Worm (Caenorhabditis elegans) whole organism, early embryonic: ENCODE measurements around the gene M176.5.

ENCODE experiments used
- B0310.2 ChIP-seq: sonication (generic microtip); optimal IDR thresholded peaks from 2 replicates; lab custom pipeline; 2016; ENCODE audit warnings: mild to moderate bottlenecking, missing genetic modification characterization, missing compliant biosample characterization
- F13C5.2 ChIP-seq: sonication (generic microtip); optimal IDR thresholded peaks from 2 replicates; lab custom pipeline; 2017; ENCODE audit warnings: mild to moderate bottlenecking, missing genetic modification characterization, inconsistent platforms, missing compliant biosample characterization
- aly-1 ChIP-seq: sonication (generic microtip); optimal IDR thresholded peaks from 2 replicates; lab custom pipeline; 2016; ENCODE audit warnings: missing genetic modification characterization, missing compliant biosample characterization
- ama-1 ChIP-seq: fragments of 150-350 bp; optimal IDR thresholded peaks from 2 replicates; lab custom pipeline; 2014
- ceh-13 ChIP-seq: fragments of 200-800 bp; sonication (Bioruptor generic); optimal IDR thresholded peaks from 2 replicates; lab custom pipeline; 2018; ENCODE audit warnings: mild to moderate bottlenecking, missing genetic modification characterization, missing compliant biosample characterization
- ceh-36 ChIP-seq: sonication (generic microtip); optimal IDR thresholded peaks from 2 replicates; lab custom pipeline; 2016; ENCODE audit warnings: missing genetic modification characterization, inconsistent platforms, missing compliant biosample characterization
- ets-7 ChIP-seq: sonication (generic microtip); optimal IDR thresholded peaks from 2 replicates; lab custom pipeline; 2016; ENCODE audit warnings: missing genotype, missing genetic modification characterization, missing compliant biosample characterization
- flt-1 ChIP-seq: fragments of 200-800 bp; sonication (Bioruptor generic); IDR thresholded peaks from 2 replicates; pipeline ENCODE4 v1.3.6; 2022; ENCODE audit warnings: missing genetic modification characterization, missing compliant biosample characterization
- hmbx-1 ChIP-seq: sonication (generic microtip); optimal IDR thresholded peaks from 2 replicates; lab custom pipeline; 2016; ENCODE audit warnings: mild to moderate bottlenecking, missing genetic modification characterization, missing compliant biosample characterization
- hmg-4 ChIP-seq: fragments of 200-800 bp; sonication (Bioruptor generic); optimal IDR thresholded peaks from 2 replicates; lab custom pipeline; 2018; ENCODE audit warnings: mild to moderate bottlenecking, missing genetic modification characterization, missing compliant biosample characterization
- hnd-1 ChIP-seq: sonication (generic microtip); optimal IDR thresholded peaks from 2 replicates; lab custom pipeline; 2016; ENCODE audit warnings: missing genetic modification characterization, missing compliant biosample characterization
- pes-1 ChIP-seq: fragments of 200-800 bp; sonication (Bioruptor generic); IDR thresholded peaks from 2 replicates; pipeline ENCODE4 v1.3.6; 2022; ENCODE audit warnings: missing genetic modification reagents, missing genetic modification characterization, missing compliant biosample characterization
- scrt-1 ChIP-seq: fragments of 200-800 bp; sonication (Bioruptor generic); IDR thresholded peaks from 2 replicates; pipeline ENCODE4 v1.3.6; 2022; ENCODE audit warnings: missing genetic modification characterization, missing compliant biosample characterization
- sea-1 ChIP-seq: fragments of 200-800 bp; sonication (Bioruptor generic); conservative IDR thresholded peaks from 2 replicates; pipeline ENCODE4 v1.3.6; 2022; ENCODE audit warnings: missing genetic modification characterization, missing compliant biosample characterization
- tbx-11 ChIP-seq: fragments of 200-800 bp; sonication (Bioruptor generic); IDR thresholded peaks from 2 replicates; pipeline ENCODE4 v1.3.6; 2022; ENCODE audit warnings: missing genetic modification characterization, missing compliant biosample characterization
- tbx-37 ChIP-seq: fragments of 200-800 bp; sonication (Bioruptor generic); conservative IDR thresholded peaks from 2 replicates; pipeline ENCODE4 v1.3.6; 2022; ENCODE audit warnings: missing genetic modification reagents, missing genetic modification characterization, missing compliant biosample characterization
- tra-4 ChIP-seq: sonication (generic microtip); optimal IDR thresholded peaks from 2 replicates; lab custom pipeline; 2017; ENCODE audit warnings: missing genetic modification characterization, missing compliant biosample characterization

Gene M176.5

DNA sequence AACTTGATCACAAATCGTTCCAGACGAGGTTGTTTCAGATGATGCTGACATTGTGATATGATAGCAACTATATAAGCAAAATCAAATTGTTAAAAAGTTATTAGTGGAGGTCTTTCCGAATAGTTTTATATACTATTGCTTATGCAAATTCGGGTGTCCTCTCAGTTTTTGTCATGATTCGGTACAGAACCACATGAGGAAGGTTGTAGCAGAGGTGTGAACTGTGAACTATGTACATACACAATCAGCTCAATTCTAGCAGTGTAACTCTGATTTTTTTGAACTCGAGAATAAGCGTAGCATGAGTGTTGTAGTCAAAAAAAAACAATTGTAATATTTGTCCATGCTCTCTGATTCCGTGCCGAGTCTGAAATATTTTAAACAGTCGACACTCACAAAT lies 24.5 kb downstream of the M176.5 start, which contains the start of gene Y51B9A.6:
TSS of gene Y51B9A.6 (minus strand) at position 101 of the 400 bp plus-strand sequence.
- no peak for TF ChIP-seq ama-1
- TF ChIP-seq F13C5.2, result no peak
- no peak for TF ChIP-seq hmbx-1 (tag; lab: Kevin White, UChicago)
- TF ChIP-seq B0310.2 (tag; lab: Kevin White, UChicago), result no peak
- TF ChIP-seq tra-4 (tag; lab: Kevin White, UChicago), result no peak
- TF ChIP-seq scrt-1 (GFP tag; lab: Robert Waterston, UW), result no peak
- no peak for TF ChIP-seq flt-1
- no peak for TF ChIP-seq hmg-4
- TF ChIP-seq tbx-37 (GFP tag; lab: Robert Waterston, UW), result no peak

DNA sequence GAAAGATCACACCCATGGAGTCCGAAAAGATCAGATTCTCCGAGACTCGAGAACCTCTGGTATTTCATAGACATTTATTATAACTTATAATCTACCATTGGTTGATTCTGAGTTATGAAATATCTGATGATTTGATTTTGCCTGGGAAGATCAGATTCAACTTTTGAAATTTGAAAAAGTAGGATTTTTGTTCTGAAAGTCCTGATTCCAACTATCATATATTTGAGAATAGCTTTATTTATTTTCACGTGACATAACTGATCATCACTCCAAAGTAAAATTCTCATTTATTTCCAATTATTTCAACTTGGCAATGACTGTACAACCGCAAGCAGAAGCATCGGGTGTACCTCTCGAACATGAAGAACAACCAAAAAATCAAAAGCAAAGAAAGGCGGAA lies 27.8 kb downstream of the M176.5 start, which contains the start of gene Y51B9A.7:
TSS of gene Y51B9A.7 (plus strand) at position 301 of the 400 bp plus-strand sequence.
- no peak for TF ChIP-seq flt-1
- no peak for TF ChIP-seq hnd-1 (tag; lab: Kevin White, UChicago)

DNA sequence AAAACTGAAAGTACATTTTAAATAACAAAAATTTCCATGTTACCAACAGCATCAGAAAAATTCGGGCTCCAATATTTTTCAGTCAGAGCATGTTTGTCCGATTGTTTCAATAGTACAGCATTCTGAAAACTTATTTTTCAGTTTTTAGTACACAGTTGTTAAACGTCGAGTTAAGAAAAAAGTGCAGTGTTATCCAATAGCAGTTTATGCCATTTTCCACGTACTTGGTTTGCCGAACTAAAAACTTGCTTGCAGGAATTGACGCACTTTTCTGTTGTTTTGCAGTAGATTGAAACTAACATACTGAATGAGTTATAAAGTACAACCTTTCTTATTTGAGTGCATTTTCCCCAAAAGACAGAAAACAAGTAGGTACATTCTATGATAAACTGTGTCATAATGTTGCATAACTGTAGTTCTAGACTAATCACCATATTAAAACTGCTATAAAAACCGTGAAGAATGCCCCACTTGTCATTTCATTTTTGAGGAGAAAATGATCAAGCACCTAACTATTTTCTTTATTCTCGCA lies 29.1 kb downstream of the M176.5 start, which contains the start of the genes Y51B9A.14 and Y51B9A.8:
TSS of gene Y51B9A.14 (minus strand) at position 101 of the 532 bp plus-strand sequence.
TSS of gene Y51B9A.8 (plus strand) at position 482 of the 532 bp plus-strand sequence.
- TF ChIP-seq ceh-13 (GFP tag; lab: Kevin White, UChicago) (no peak), tra-4 (tag; lab: Kevin White, UChicago) (no peak), hnd-1 (tag; lab: Kevin White, UChicago) (no peak), sea-1 (no peak), ceh-36 (tag; lab: Kevin White, UChicago) (no peak), hmbx-1 (tag; lab: Kevin White, UChicago) (no peak), F13C5.2 (no peak), tbx-11 (no peak), aly-1 (tag; lab: Kevin White, UChicago) (no peak), tbx-37 (GFP tag; lab: Robert Waterston, UW) (no peak), flt-1 (no peak), pes-1 (GFP tag; lab: Robert Waterston, UW) (no peak), hmg-4 (no peak)

DNA sequence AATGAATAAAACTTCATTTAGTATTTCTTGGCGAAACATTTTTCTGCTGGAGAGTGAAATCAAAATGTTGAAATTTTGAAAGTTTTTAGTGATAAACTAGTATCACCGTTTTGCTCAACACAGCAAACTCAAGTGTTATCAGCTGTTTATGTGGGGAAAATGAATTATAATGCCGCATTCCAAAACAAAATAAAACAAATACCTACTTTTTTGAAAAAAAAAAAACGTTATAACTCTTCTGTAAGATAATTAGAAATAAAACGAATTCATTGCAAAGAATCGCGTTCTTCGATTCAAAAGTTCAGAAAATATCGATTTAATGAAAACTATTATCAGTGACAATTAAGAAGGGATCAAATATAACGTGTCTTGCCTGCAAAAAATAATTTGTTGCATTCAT lies 30.0 kb downstream of the M176.5 start, which contains the start of gene Y51B9A.9:
TSS of gene Y51B9A.9 (minus strand) at position 101 of the 400 bp plus-strand sequence.
- TF ChIP-seq tbx-11 (no peak), ets-7 (no peak), ama-1 (no peak), tra-4 (tag; lab: Kevin White, UChicago) (no peak), sea-1 (no peak), ceh-13 (GFP tag; lab: Kevin White, UChicago) (no peak), B0310.2 (tag; lab: Kevin White, UChicago) (no peak), hmg-4 (no peak)

DNA sequence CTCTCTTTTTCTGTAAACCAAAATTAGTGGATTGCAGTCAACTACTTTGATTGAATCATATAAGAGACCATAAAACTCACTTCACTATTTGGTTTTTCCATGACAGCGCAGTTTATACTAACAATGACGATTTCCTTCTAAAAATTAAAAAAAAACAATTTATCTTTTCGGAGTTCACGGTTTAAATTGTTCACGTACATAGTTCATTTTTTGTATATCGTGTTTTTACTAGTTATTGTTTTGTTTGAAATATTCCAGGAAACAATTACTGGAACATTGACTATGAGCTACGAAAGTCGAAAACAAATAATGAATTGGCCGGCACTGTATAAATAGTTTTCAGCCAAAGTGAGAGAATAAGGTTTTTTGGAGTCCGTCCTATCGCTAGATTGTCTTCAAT lies 34.8 kb downstream of the M176.5 start, which contains the start of gene lido-17:
TSS of gene lido-17 (minus strand) at position 101 of the 400 bp plus-strand sequence.
- TF ChIP-seq B0310.2 (tag; lab: Kevin White, UChicago), result no peak
- TF ChIP-seq F13C5.2, result no peak
- no peak for TF ChIP-seq ceh-13 (GFP tag; lab: Kevin White, UChicago)
- no peak for TF ChIP-seq ets-7
- TF ChIP-seq hmbx-1 (tag; lab: Kevin White, UChicago), result no peak
- TF ChIP-seq ceh-36 (tag; lab: Kevin White, UChicago), result no peak
- TF ChIP-seq ama-1, result no peak
- TF ChIP-seq scrt-1 (GFP tag; lab: Robert Waterston, UW), result no peak
- no peak for TF ChIP-seq sea-1
- no peak for TF ChIP-seq tra-4 (tag; lab: Kevin White, UChicago)
- TF ChIP-seq aly-1 (tag; lab: Kevin White, UChicago), result no peak
- no peak for TF ChIP-seq pes-1 (GFP tag; lab: Robert Waterston, UW)
- no peak for TF ChIP-seq flt-1
- no peak for TF ChIP-seq hnd-1 (tag; lab: Kevin White, UChicago)
- no peak for TF ChIP-seq tbx-11
- no peak for TF ChIP-seq tbx-37 (GFP tag; lab: Robert Waterston, UW)

DNA sequence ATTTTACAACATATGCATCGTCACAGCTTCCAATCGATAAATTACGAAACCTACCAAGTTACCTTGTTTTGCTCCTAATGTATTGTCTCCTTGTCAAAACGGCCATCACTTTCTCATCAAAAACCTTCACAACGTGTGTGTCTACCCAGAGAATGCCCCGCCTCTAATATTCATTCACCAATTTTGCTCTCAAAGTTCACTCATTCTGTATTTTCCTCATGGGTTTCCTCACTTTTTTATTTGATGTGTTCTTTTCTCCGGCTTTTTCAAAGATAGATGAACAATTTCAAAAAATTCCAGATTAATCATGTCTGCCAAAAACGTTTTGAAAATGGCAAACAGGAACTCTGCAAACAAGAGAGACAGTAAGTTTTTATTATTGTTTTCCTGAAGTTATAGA lies 42.3 kb downstream of the M176.5 start, which contains the start of gene C06C3.7:
TSS of gene C06C3.7 (plus strand) at position 301 of the 400 bp plus-strand sequence.
- TF ChIP-seq ets-7 (no peak), sea-1 (no peak), tbx-37 (GFP tag; lab: Robert Waterston, UW) (no peak), tra-4 (tag; lab: Kevin White, UChicago) (no peak), F13C5.2 (no peak), scrt-1 (GFP tag; lab: Robert Waterston, UW) (no peak), aly-1 (tag; lab: Kevin White, UChicago) (no peak), hnd-1 (tag; lab: Kevin White, UChicago) (no peak), tbx-11 (no peak), ceh-13 (GFP tag; lab: Kevin White, UChicago) (no peak), ama-1 (no peak), flt-1 (no peak), hmbx-1 (tag; lab: Kevin White, UChicago) (no peak), pes-1 (GFP tag; lab: Robert Waterston, UW) (no peak), ceh-36 (tag; lab: Kevin White, UChicago) (no peak), hmg-4 (no peak), B0310.2 (tag; lab: Kevin White, UChicago) (no peak)

DNA sequence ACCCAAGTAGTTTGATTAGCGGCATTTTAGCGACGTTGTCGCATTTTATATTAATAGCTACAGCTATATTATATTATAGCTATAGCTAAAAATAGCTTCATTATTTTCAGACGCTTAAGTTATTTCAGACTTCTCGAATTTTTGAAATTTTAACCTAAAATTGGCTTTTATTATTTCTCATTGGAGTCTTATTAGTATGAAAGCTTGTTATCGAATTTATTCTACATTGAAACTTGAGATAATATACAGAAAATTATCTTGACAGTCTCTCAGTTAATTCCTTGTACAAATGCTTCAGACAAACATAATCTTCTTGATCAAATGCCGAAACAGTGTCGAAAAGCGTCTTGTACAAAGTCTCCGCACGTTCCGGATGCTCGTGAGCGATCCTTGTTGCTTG lies 47.7 kb downstream of the M176.5 start, which contains the start of gene srh-48:
TSS of gene srh-48 (plus strand) at position 301 of the 400 bp plus-strand sequence.
- TF ChIP-seq ceh-13 (GFP tag; lab: Kevin White, UChicago), result no peak

DNA sequence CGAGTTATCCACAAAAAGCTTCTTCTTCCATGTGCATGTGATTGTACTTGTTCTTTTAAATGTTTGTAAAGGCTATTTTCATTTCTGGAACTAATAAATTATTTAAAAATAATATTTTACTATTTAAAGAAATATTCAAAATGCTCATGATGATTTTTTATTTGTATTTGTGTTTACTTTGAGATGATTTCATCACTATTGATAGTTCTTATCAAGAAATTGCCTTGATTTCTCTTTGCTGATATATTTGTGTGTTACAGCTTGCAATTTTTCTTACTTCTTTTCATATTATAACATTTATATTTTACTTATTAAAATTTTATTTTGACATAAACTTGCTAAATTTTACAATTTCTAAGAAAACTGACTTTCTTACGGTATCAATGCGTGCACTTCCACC lies 49.4 kb downstream of the M176.5 start:
- TF ChIP-seq scrt-1 (GFP tag; lab: Robert Waterston, UW) (no peak), ceh-36 (tag; lab: Kevin White, UChicago) (no peak), tra-4 (tag; lab: Kevin White, UChicago) (no peak), tbx-11 (no peak), aly-1 (tag; lab: Kevin White, UChicago) (no peak), tbx-37 (GFP tag; lab: Robert Waterston, UW) (no peak), hmbx-1 (tag; lab: Kevin White, UChicago) (no peak), flt-1 (no peak), hnd-1 (tag; lab: Kevin White, UChicago) (no peak), ama-1 (no peak), ets-7 (no peak), hmg-4 (no peak), F13C5.2 (no peak), B0310.2 (tag; lab: Kevin White, UChicago) (no peak), pes-1 (GFP tag; lab: Robert Waterston, UW) (no peak), ceh-13 (GFP tag; lab: Kevin White, UChicago) (no peak), sea-1 (no peak)
